Worm (Caenorhabditis elegans) whole organism, late embryonic: ENCODE data around the gene chch-3.
A peak's percentile ranks its signal among the peaks of the same experiment; 100 is the strongest.

ENCODE experiments used
- C38D4.7 ChIP-seq: fragments of 200-800 bp; sonication (Bioruptor generic); optimal IDR thresholded peaks from 2 replicates; lab custom pipeline; 2018; ENCODE audit warnings: mild to moderate bottlenecking, missing genetic modification characterization, moderate library complexity, missing compliant biosample characterization
- K09A11.1 ChIP-seq: sonication (generic microtip); optimal IDR thresholded peaks from 2 replicates; lab custom pipeline; 2017; ENCODE audit warnings: antibody characterized with exemption, mild to moderate bottlenecking, missing genetic modification characterization, missing compliant biosample characterization; ENCODE audit not compliant: insufficient read depth
- T23F11.4 ChIP-seq: fragments of 200-800 bp; sonication (Bioruptor generic); optimal IDR thresholded peaks from 2 replicates; lab custom pipeline; 2018; ENCODE audit warnings: mild to moderate bottlenecking, missing genetic modification characterization, missing compliant biosample characterization
- Y22D7AL.16 ChIP-seq: sonication (generic microtip); optimal IDR thresholded peaks from 2 replicates; lab custom pipeline; 2016; ENCODE audit warnings: missing genetic modification characterization, missing compliant biosample characterization
- ahr-1 ChIP-seq: sonication (generic microtip); optimal IDR thresholded peaks from 2 replicates; lab custom pipeline; 2016; ENCODE audit warnings: missing genetic modification characterization, missing compliant biosample characterization
- ceh-14 ChIP-seq: sonication (generic microtip); optimal IDR thresholded peaks from 2 replicates; lab custom pipeline; 2016; ENCODE audit warnings: missing genotype, missing genetic modification characterization, missing compliant biosample characterization
- ceh-19 ChIP-seq: fragments of 200-800 bp; sonication (Bioruptor generic); optimal IDR thresholded peaks from 2 replicates; lab custom pipeline; 2018; ENCODE audit warnings: mild to moderate bottlenecking, missing genetic modification characterization, missing compliant biosample characterization
- ceh-2 ChIP-seq: sonication (generic microtip); optimal IDR thresholded peaks from 2 replicates; lab custom pipeline; 2016; ENCODE audit warnings: missing genotype, missing genetic modification characterization, missing compliant biosample characterization
- ceh-30 ChIP-seq: fragments of 150-350 bp; optimal IDR thresholded peaks from 2 replicates; lab custom pipeline; 2014; ENCODE audit warnings: missing biosample characterization, missing genetic modification characterization
- ceh-31 ChIP-seq: sonication (generic microtip); optimal IDR thresholded peaks from 2 replicates; lab custom pipeline; 2016; ENCODE audit warnings: missing genetic modification characterization, missing compliant biosample characterization
- ceh-6 ChIP-seq: fragments of 200-800 bp; sonication (Bioruptor generic); optimal IDR thresholded peaks from 2 replicates; lab custom pipeline; 2018; ENCODE audit warnings: mild to moderate bottlenecking, missing genetic modification characterization, missing compliant biosample characterization
- dmd-4 ChIP-seq: sonication (generic microtip); optimal IDR thresholded peaks from 2 replicates; lab custom pipeline; 2016; ENCODE audit warnings: borderline replicate concordance, missing genetic modification characterization, missing compliant biosample characterization
- dve-1 ChIP-seq: sonication (generic microtip); optimal IDR thresholded peaks from 2 replicates; lab custom pipeline; 2017; ENCODE audit warnings: antibody characterized with exemption, mild to moderate bottlenecking, missing genetic modification characterization, missing compliant biosample characterization
- elt-2 ChIP-seq: sonication (generic microtip); optimal IDR thresholded peaks from 2 replicates; lab custom pipeline; 2016; ENCODE audit warnings: missing genetic modification reagents, missing genetic modification characterization, missing compliant biosample characterization
- fkh-10 ChIP-seq: fragments of 150-350 bp; optimal IDR thresholded peaks from 2 replicates; lab custom pipeline; 2014; ENCODE audit warnings: missing biosample characterization, missing genetic modification reagents, missing genetic modification characterization
- fkh-6 ChIP-seq: sonication (generic microtip); optimal IDR thresholded peaks from 2 replicates; lab custom pipeline; 2016; ENCODE audit warnings: missing genetic modification characterization, missing compliant biosample characterization
- hlh-6 ChIP-seq: sonication (generic microtip); optimal IDR thresholded peaks from 2 replicates; lab custom pipeline; 2016; ENCODE audit warnings: missing genotype, missing genetic modification characterization, missing compliant biosample characterization
- hlh-8 ChIP-seq: sonication (generic microtip); optimal IDR thresholded peaks from 2 replicates; lab custom pipeline; 2016; ENCODE audit warnings: missing genotype, missing genetic modification characterization, missing compliant biosample characterization
- lin-11 ChIP-seq: fragments of 200-800 bp; sonication (Bioruptor generic); optimal IDR thresholded peaks from 2 replicates; lab custom pipeline; 2018; ENCODE audit warnings: mild to moderate bottlenecking, missing genetic modification characterization, missing compliant biosample characterization
- nfya-1 ChIP-seq: sonication (generic microtip); optimal IDR thresholded peaks from 2 replicates; lab custom pipeline; 2017; ENCODE audit warnings: missing genetic modification characterization, mild to moderate bottlenecking, missing compliant biosample characterization, antibody characterized with exemption, moderate library complexity
- nhr-232 ChIP-seq: sonication (generic microtip); optimal IDR thresholded peaks from 2 replicates; lab custom pipeline; 2016; ENCODE audit warnings: missing genetic modification characterization, missing compliant biosample characterization
- odd-2 ChIP-seq: sonication (generic microtip); optimal IDR thresholded peaks from 2 replicates; lab custom pipeline; 2017; ENCODE audit warnings: antibody characterized with exemption, mild to moderate bottlenecking, missing genetic modification characterization, missing compliant biosample characterization
- pag-3 ChIP-seq: sonication (generic microtip); optimal IDR thresholded peaks from 2 replicates; lab custom pipeline; 2016; ENCODE audit warnings: missing compliant biosample characterization, missing genetic modification characterization, borderline replicate concordance
- pha-2 ChIP-seq: sonication (generic microtip); optimal IDR thresholded peaks from 2 replicates; lab custom pipeline; 2017; ENCODE audit warnings: mild to moderate bottlenecking, missing genetic modification characterization, missing compliant biosample characterization
- pha-4 ChIP-seq: fragments of 150-350 bp; optimal IDR thresholded peaks from 2 replicates; lab custom pipeline; 2018; ENCODE audit warnings: missing biosample characterization, missing genetic modification reagents, missing genetic modification characterization
- pqm-1 ChIP-seq: sonication (generic microtip); optimal IDR thresholded peaks from 2 replicates; lab custom pipeline; 2016; ENCODE audit warnings: missing genetic modification characterization, missing compliant biosample characterization
- rnt-1 ChIP-seq: sonication (generic microtip); optimal IDR thresholded peaks from 2 replicates; lab custom pipeline; 2016; ENCODE audit warnings: missing genetic modification characterization, missing compliant biosample characterization
- sdc-2 ChIP-seq: sonication (generic microtip); optimal IDR thresholded peaks from 2 replicates; lab custom pipeline; 2016; ENCODE audit warnings: missing genotype, missing genetic modification characterization, missing compliant biosample characterization
- tbx-2 ChIP-seq: sonication (generic microtip); optimal IDR thresholded peaks from 2 replicates; lab custom pipeline; 2016; ENCODE audit warnings: missing genetic modification characterization, missing compliant biosample characterization
- tbx-7 ChIP-seq: sonication (generic microtip); optimal IDR thresholded peaks from 2 replicates; lab custom pipeline; 2016; ENCODE audit warnings: missing genotype, missing genetic modification characterization, missing compliant biosample characterization
- unc-3 ChIP-seq, 2 experiments: fragments of 200-800 bp in 1 of 2; sonication (Bioruptor generic) in 1 of 2; sonication (generic microtip) in 1 of 2; conservative IDR thresholded peaks in 1 of 2; optimal IDR thresholded peaks in 1 of 2; 2 replicates each; pipeline versions ENCODE4 v1.3.6 to Lab custom; 2016 to 2022; ENCODE audit warnings: missing compliant biosample characterization in 2 of 2, missing genetic modification characterization in 2 of 2, missing genetic modification reagents in 1 of 2
- zip-5 ChIP-seq: sonication (generic microtip); optimal IDR thresholded peaks from 2 replicates; lab custom pipeline; 2016; ENCODE audit warnings: missing genetic modification characterization, missing compliant biosample characterization
- ztf-16 ChIP-seq: sonication (generic microtip); optimal IDR thresholded peaks from 2 replicates; lab custom pipeline; 2017; ENCODE audit warnings: missing genetic modification characterization, missing compliant biosample characterization

Gene chch-3

ce11 chrII:9411497-9411896 is 5.3 kb upstream of the chch-3 start, which contains the start of gene M176.9:
Gene M176.9 (minus strand): TSS chrII:9411597.
- TF ChIP-seq dmd-4 (tag; lab: Kevin White, UChicago) (no peak), ceh-31 (no peak), odd-2 (tag; lab: Kevin White, UChicago) (no peak), tbx-7 (tag; lab: Kevin White, UChicago) (no peak), nhr-232 (no peak), hlh-6 (no peak), K09A11.1 (tag; lab: Kevin White, UChicago) (no peak), tbx-2 (tag; lab: Kevin White, UChicago) (no peak), ceh-19 (no peak), sdc-2 (tag; lab: Kevin White, UChicago) (no peak), Y22D7AL.16 (no peak), pha-2 (tag; lab: Kevin White, UChicago) (no peak), hlh-8 (no peak), rnt-1 (tag; lab: Kevin White, UChicago) (no peak)

ce11 chrII:9412086-9412608 is 4.7 kb upstream of the chch-3 start, which contains the start of gene arrd-3:
Gene arrd-3 (plus strand): TSS chrII:9412558.
- no peak for TF ChIP-seq pha-2 (tag; lab: Kevin White, UChicago)
- TF ChIP-seq pag-3, result no peak
- TF ChIP-seq nfya-1, result no peak
- TF ChIP-seq rnt-1 (tag; lab: Kevin White, UChicago), result no peak
- no peak for TF ChIP-seq pqm-1
- TF ChIP-seq tbx-7 (tag; lab: Kevin White, UChicago), result no peak
- TF ChIP-seq ztf-16 (tag; lab: Kevin White, UChicago), result no peak
- no peak for TF ChIP-seq zip-5
- no peak for TF ChIP-seq ceh-30 (tag; lab: Kevin White, UChicago)
- no peak for TF ChIP-seq hlh-6

DNA sequence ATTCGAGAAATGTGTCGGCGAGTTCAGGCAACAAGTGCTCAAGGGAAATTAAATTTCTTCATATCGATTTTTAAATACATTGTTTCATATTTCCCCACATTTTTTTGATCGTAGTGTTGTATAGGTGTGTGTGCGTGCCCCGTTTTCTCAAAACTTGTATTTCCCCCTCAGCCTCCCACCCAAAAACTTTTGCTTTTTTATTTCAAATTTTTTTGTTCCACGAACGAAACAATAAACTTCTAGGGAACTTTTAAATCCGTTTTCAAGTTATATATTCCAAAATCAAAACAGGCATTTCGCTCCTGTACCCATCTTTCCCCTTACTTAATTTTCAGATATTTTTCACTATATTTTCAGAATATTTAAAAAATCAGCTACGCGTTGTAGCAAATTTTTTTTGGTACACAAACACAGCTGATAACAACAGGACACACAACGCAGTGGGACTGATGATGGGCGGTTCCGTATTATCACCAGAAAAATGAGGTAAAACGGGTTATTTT is 1.3 kb downstream of the chch-3 start, which contains the start of the genes M176.4 and M176.16:
Gene M176.4, plus strand, starts transcription at position 301 of the 503 bp plus-strand sequence.
Gene M176.16, plus strand, starts transcription at position 453 of the 503 bp plus-strand sequence.
- TF ChIP-seq dmd-4 (tag; lab: Kevin White, UChicago) (no peak), elt-2 (peak; percentile 22), unc-3 (GFP tag; conservative IDR thresholded peaks at IDR 0.05; lab: Robert Waterston, UW) (no peak), unc-3 (tag; optimal IDR thresholded peaks at IDR 0.05; lab: Kevin White, UChicago) (no peak)
- TF ChIP-seq, all 69 proteins: peak for 1

ce11 chrII:9418843-9419532 is 2.2 kb downstream of the chch-3 start:
- TF ChIP-seq C38D4.7 (GFP tag; lab: Kevin White, UChicago), result no peak
- TF ChIP-seq ceh-14 (tag; lab: Kevin White, UChicago), result no peak
- TF ChIP-seq ahr-1, result no peak
- no peak for TF ChIP-seq ceh-31
- no peak for TF ChIP-seq fkh-6 (tag; lab: Kevin White, UChicago)
- TF ChIP-seq ztf-16 (tag; lab: Kevin White, UChicago), result no peak
- no peak for TF ChIP-seq tbx-7 (tag; lab: Kevin White, UChicago)
- TF ChIP-seq fkh-10 (GFP tag; lab: Kevin White, UChicago), result no peak
- no peak for TF ChIP-seq ceh-30 (tag; lab: Kevin White, UChicago)
- no peak for TF ChIP-seq ceh-2 (tag; lab: Kevin White, UChicago)
- no peak for TF ChIP-seq lin-11
- TF ChIP-seq nfya-1, result no peak
- no peak for TF ChIP-seq dve-1 (tag; lab: Kevin White, UChicago)
- no peak for TF ChIP-seq T23F11.4 (GFP tag; lab: Kevin White, UChicago)
- TF ChIP-seq ceh-6 (GFP tag; lab: Kevin White, UChicago), result no peak
- TF ChIP-seq pha-4 (tag; lab: Kevin White, UChicago), result no peak
- TF ChIP-seq tbx-2 (tag; lab: Kevin White, UChicago), result no peak
- TF ChIP-seq, all 69 proteins: peak for 0
